Worm (Caenorhabditis elegans): ENCODE results near the gene Y48B6A.13.

Gene Y48B6A.13

DNA sequence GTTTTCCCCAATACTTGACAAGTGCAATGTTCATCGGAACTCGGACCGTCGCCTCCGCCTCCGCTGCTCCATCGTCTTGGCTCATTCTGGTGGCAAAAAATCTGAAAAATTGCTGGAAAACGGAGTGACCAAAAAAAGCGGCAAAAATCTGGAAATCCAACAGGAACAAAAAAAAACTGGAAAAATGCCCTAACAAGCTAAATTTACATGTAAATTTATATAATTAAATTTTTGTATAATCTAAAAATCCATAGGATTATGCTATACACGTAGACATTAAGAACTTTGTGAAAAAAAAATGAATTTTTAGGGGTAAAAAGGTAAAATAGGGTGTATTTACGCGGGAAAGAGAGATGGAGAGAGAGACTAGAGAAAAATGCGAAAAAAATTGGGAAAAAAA lies at the start of gene Y48B6A.13:
Gene Y48B6A.13, minus strand, starts transcription at position 101 of the 400 bp plus-strand sequence.
- no peak for TF ChIP-seq ceh-31 (tag; optimal IDR thresholded peaks at IDR 0.05)
- no peak for TF ChIP-seq ceh-14 (tag; optimal IDR thresholded peaks at IDR 0.05)
- no peak for TF ChIP-seq ceh-34 (tag; optimal IDR thresholded peaks at IDR 0.05)
- TF ChIP-seq unc-42 (tag; optimal IDR thresholded peaks at IDR 0.05) = no peak
- TF ChIP-seq hlh-15 (tag; optimal IDR thresholded peaks at IDR 0.05) = no peak
- no peak for TF ChIP-seq eyg-1 (tag; optimal IDR thresholded peaks at IDR 0.05)
- TF ChIP-seq pha-2 (tag; optimal IDR thresholded peaks at IDR 0.05) = no peak
- TF ChIP-seq pat-9 (tag; optimal IDR thresholded peaks at IDR 0.05) = no peak
- TF ChIP-seq sdc-2 (tag; optimal IDR thresholded peaks at IDR 0.05) = no peak
- TF ChIP-seq hlh-13 (GFP tag; optimal IDR thresholded peaks at IDR 0.05) = no peak

- no peak for TF ChIP-seq elt-2 (tag; optimal IDR thresholded peaks at IDR 0.05)
- TF ChIP-seq nfya-1 (tag; optimal IDR thresholded peaks at IDR 0.05) = peak; percentile 88
These were observed 43.8 kb upstream of the Y48B6A.13 start for ce11 chrII:14269839-14270238.

- no peak for TF ChIP-seq fkh-6 (tag; optimal IDR thresholded peaks at IDR 0.05)
- no peak for TF ChIP-seq C08G9.2 (tag; optimal IDR thresholded peaks at IDR 0.05)
- peak; percentile 97 for TF ChIP-seq nfya-1 (tag; optimal IDR thresholded peaks at IDR 0.05)
These were observed 43.1 kb upstream of the Y48B6A.13 start, which contains the start of gene Y54G11A.1 for ce11 chrII:14269142-14269593. TSS of gene Y54G11A.1 (minus strand) at chrII:14269192.

DNA sequence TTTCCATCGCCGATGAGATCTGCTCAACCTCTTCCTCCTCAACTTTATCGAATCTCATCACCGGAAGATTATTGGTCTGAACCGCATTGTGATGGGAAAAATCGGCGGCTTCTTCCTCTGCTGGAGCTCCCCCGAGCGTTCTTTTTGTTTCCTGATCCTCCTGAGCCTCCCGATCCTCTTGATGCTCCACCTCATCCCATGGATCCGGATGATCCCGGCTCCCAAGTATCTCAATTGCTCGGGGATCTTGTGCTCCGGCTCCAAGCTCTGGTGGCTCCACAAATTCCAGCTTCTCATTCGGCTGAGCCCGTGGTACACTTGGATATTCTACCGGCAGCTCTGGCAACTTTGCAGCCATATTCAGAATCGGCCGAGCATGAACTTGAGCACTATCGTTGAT lies 31.9 kb upstream of the Y48B6A.13 start:
- TF ChIP-seq sdc-2 (tag; optimal IDR thresholded peaks at IDR 0.05) = no peak
- TF ChIP-seq ceh-31 (tag; optimal IDR thresholded peaks at IDR 0.05) = no peak
- TF ChIP-seq rnt-1 (tag; optimal IDR thresholded peaks at IDR 0.05) = no peak
- TF ChIP-seq ama-1 (optimal IDR thresholded peaks at IDR 0.05) = no peak
- TF ChIP-seq ahr-1 (tag; optimal IDR thresholded peaks at IDR 0.05) = no peak
- TF ChIP-seq C38D4.7 (GFP tag; optimal IDR thresholded peaks at IDR 0.05) = no peak
- no peak for TF ChIP-seq K02D7.2 (tag; optimal IDR thresholded peaks at IDR 0.05)

DNA sequence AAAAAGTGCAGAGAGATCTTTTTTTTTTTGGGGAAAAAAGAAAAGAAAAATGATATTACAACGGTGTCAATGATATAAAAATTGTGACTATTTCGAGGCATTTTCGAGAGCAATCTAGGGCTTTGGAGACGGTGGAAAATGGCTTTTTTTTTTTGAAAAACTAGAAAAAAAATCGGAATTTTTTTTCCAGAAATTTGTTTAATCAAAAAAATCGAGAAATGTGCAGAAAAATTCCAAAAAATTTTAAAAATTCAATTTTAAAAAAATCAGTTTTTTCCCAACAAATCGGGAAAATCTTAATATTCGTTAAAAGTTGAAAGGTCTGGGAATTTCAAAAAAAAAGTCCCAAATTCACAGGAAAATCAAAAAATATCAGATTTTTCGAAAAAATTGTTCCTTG lies 30.7 kb upstream of the Y48B6A.13 start, which contains the start of gene Y54G11A.19:
Gene Y54G11A.19, minus strand, starts transcription at position 101 of the 400 bp plus-strand sequence.
- no peak for TF ChIP-seq ceh-14 (tag; optimal IDR thresholded peaks at IDR 0.05)
- no peak for TF ChIP-seq fax-1 (tag; optimal IDR thresholded peaks at IDR 0.05)
- TF ChIP-seq pha-4 (tag; optimal IDR thresholded peaks at IDR 0.05) = no peak
- no peak for TF ChIP-seq ceh-31 (tag; optimal IDR thresholded peaks at IDR 0.05)

DNA sequence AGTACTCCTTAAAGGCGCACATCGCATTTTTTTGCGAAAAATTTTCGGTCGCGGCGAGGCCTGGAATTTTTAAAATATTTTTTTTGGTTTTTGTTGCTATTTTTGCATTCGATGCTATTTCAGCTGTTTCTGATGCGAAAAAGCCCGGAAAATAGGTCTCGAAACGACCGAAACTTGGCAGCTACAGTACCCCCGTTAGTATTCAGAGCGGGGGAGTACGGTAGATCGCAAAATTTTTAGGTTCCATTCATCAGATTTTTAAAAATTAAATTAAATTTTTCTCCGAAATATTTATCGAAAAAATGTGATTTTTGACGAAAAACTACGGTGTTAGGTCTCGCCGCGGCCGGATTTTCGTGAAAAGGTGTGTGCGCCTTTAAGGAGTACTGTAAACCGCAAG lies 29.8 kb upstream of the Y48B6A.13 start:
- TF ChIP-seq ceh-6 (GFP tag; optimal IDR thresholded peaks at IDR 0.05) (no peak), rnt-1 (tag; optimal IDR thresholded peaks at IDR 0.05) (no peak)

DNA sequence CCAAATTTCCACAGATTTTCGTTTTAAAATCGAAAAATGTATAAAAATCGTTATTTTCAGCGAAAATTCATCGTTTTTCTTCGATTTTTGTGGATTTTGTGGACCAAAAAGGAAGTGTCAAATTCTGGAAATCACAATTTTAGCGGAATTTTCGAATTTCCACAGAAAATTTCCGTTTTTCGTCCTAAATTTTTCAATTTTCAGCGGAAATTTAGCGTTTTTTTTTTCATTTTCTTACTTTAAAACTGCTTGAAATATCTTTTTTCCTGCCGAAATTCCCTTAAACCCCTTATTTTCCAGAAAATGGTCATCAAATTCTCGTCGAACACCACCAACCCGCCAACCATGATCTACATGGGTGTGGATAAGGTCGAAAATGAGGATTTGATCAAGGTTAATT lies 26.0 kb upstream of the Y48B6A.13 start, which contains the start of gene Y54G11A.2:
Gene Y54G11A.2, plus strand, starts transcription at position 301 of the 400 bp plus-strand sequence.
- TF ChIP-seq ceh-18 (tag; optimal IDR thresholded peaks at IDR 0.05) (no peak), elt-4 (tag; optimal IDR thresholded peaks at IDR 0.05) (no peak), unc-3 (GFP tag; conservative IDR thresholded peaks at IDR 0.05) (no peak), unc-3 (tag; optimal IDR thresholded peaks at IDR 0.05) (no peak), hlh-30 (tag; optimal IDR thresholded peaks at IDR 0.05; ENCODE audit: insufficient read depth) (no peak), npax-4 (tag; optimal IDR thresholded peaks at IDR 0.05) (no peak), lin-11 (tag; optimal IDR thresholded peaks at IDR 0.05) (no peak), zip-5 (tag; optimal IDR thresholded peaks at IDR 0.05) (no peak), pax-1 (tag; optimal IDR thresholded peaks at IDR 0.05) (no peak), nfya-1 (tag; optimal IDR thresholded peaks at IDR 0.05) (no peak), unc-55 (GFP tag; optimal IDR thresholded peaks at IDR 0.05) (no peak), sdc-2 (tag; optimal IDR thresholded peaks at IDR 0.05) (no peak)

Measured in whole organism, late embryonic.